Worm (Caenorhabditis elegans) whole organism, early embryonic: Measurements from ENCODE around the gene mat-2.

Experiments used
- B0310.2 ChIP-seq: sonication (generic microtip); optimal IDR thresholded peaks from 2 replicates; lab custom pipeline; 2016; ENCODE audit warnings: mild to moderate bottlenecking, missing genetic modification characterization, missing compliant biosample characterization
- F13C5.2 ChIP-seq: sonication (generic microtip); optimal IDR thresholded peaks from 2 replicates; lab custom pipeline; 2017; ENCODE audit warnings: mild to moderate bottlenecking, missing genetic modification characterization, inconsistent platforms, missing compliant biosample characterization
- aly-1 ChIP-seq: sonication (generic microtip); optimal IDR thresholded peaks from 2 replicates; lab custom pipeline; 2016; ENCODE audit warnings: missing genetic modification characterization, missing compliant biosample characterization
- ama-1 ChIP-seq: fragments of 150-350 bp; optimal IDR thresholded peaks from 2 replicates; lab custom pipeline; 2014
- ceh-13 ChIP-seq: fragments of 200-800 bp; sonication (Bioruptor generic); optimal IDR thresholded peaks from 2 replicates; lab custom pipeline; 2018; ENCODE audit warnings: mild to moderate bottlenecking, missing genetic modification characterization, missing compliant biosample characterization
- ceh-36 ChIP-seq: sonication (generic microtip); optimal IDR thresholded peaks from 2 replicates; lab custom pipeline; 2016; ENCODE audit warnings: missing genetic modification characterization, inconsistent platforms, missing compliant biosample characterization
- ets-7 ChIP-seq: sonication (generic microtip); optimal IDR thresholded peaks from 2 replicates; lab custom pipeline; 2016; ENCODE audit warnings: missing genotype, missing genetic modification characterization, missing compliant biosample characterization
- flt-1 ChIP-seq: fragments of 200-800 bp; sonication (Bioruptor generic); IDR thresholded peaks from 2 replicates; pipeline ENCODE4 v1.3.6; 2022; ENCODE audit warnings: missing genetic modification characterization, missing compliant biosample characterization
- hmbx-1 ChIP-seq: sonication (generic microtip); optimal IDR thresholded peaks from 2 replicates; lab custom pipeline; 2016; ENCODE audit warnings: mild to moderate bottlenecking, missing genetic modification characterization, missing compliant biosample characterization
- hmg-4 ChIP-seq: fragments of 200-800 bp; sonication (Bioruptor generic); optimal IDR thresholded peaks from 2 replicates; lab custom pipeline; 2018; ENCODE audit warnings: mild to moderate bottlenecking, missing genetic modification characterization, missing compliant biosample characterization
- hnd-1 ChIP-seq: sonication (generic microtip); optimal IDR thresholded peaks from 2 replicates; lab custom pipeline; 2016; ENCODE audit warnings: missing genetic modification characterization, missing compliant biosample characterization
- pes-1 ChIP-seq: fragments of 200-800 bp; sonication (Bioruptor generic); IDR thresholded peaks from 2 replicates; pipeline ENCODE4 v1.3.6; 2022; ENCODE audit warnings: missing genetic modification reagents, missing genetic modification characterization, missing compliant biosample characterization
- scrt-1 ChIP-seq: fragments of 200-800 bp; sonication (Bioruptor generic); IDR thresholded peaks from 2 replicates; pipeline ENCODE4 v1.3.6; 2022; ENCODE audit warnings: missing genetic modification characterization, missing compliant biosample characterization
- sea-1 ChIP-seq: fragments of 200-800 bp; sonication (Bioruptor generic); conservative IDR thresholded peaks from 2 replicates; pipeline ENCODE4 v1.3.6; 2022; ENCODE audit warnings: missing genetic modification characterization, missing compliant biosample characterization
- tbx-11 ChIP-seq: fragments of 200-800 bp; sonication (Bioruptor generic); IDR thresholded peaks from 2 replicates; pipeline ENCODE4 v1.3.6; 2022; ENCODE audit warnings: missing genetic modification characterization, missing compliant biosample characterization
- tbx-37 ChIP-seq: fragments of 200-800 bp; sonication (Bioruptor generic); conservative IDR thresholded peaks from 2 replicates; pipeline ENCODE4 v1.3.6; 2022; ENCODE audit warnings: missing genetic modification reagents, missing genetic modification characterization, missing compliant biosample characterization
- tra-4 ChIP-seq: sonication (generic microtip); optimal IDR thresholded peaks from 2 replicates; lab custom pipeline; 2017; ENCODE audit warnings: missing genetic modification characterization, missing compliant biosample characterization

mat-2 gene

ce11 chrII:11153800-11154199 lies 41.3 kb downstream of the mat-2 start:
- TF ChIP-seq hmbx-1, result no peak
- TF ChIP-seq B0310.2 (tag; lab: Kevin White, UChicago), result no peak
- no peak for TF ChIP-seq ama-1

DNA sequence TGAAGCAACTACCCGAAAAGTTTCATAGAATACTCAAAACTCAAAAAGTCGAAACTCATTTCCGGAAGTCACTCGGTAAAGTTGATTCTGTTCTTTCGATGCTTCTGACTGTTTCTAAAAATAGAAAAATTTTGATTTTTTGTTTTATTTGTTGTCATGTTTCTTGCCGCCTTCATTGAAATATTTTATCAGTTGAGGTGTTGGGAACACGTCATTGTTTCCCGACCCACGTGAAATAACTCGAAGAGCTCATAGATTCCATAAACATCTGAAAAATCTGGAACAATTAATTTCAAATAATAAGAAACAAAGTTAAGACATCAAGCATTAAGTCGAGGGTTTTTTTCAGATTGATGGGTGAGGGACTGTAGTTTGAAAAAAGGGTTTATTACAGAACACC lies 42.4 kb downstream of the mat-2 start:
- TF ChIP-seq hmg-4 (GFP tag; lab: Kevin White, UChicago), result no peak
- TF ChIP-seq scrt-1 (GFP tag; lab: Robert Waterston, UW), result no peak
- no peak for TF ChIP-seq tbx-11 (GFP tag; lab: Robert Waterston, UW)
- no peak for TF ChIP-seq tra-4 (tag; lab: Kevin White, UChicago)
- no peak for TF ChIP-seq aly-1 (tag; lab: Kevin White, UChicago)
- no peak for TF ChIP-seq ceh-36 (tag; lab: Kevin White, UChicago)
- TF ChIP-seq ets-7, result no peak
- TF ChIP-seq flt-1 (GFP tag; lab: Robert Waterston, UW), result no peak
- TF ChIP-seq pes-1 (GFP tag; lab: Robert Waterston, UW), result no peak
- TF ChIP-seq ceh-13, result no peak
- TF ChIP-seq sea-1 (GFP tag; lab: Robert Waterston, UW), result no peak
- no peak for TF ChIP-seq hmbx-1
- no peak for TF ChIP-seq ama-1
- TF ChIP-seq tbx-37 (GFP tag; lab: Robert Waterston, UW), result no peak
- TF ChIP-seq F13C5.2 (tag; lab: Kevin White, UChicago), result no peak
- TF ChIP-seq B0310.2 (tag; lab: Kevin White, UChicago), result no peak
- TF ChIP-seq hnd-1 (tag; lab: Kevin White, UChicago), result no peak

- no peak for TF ChIP-seq pes-1 (GFP tag; lab: Robert Waterston, UW)
- no peak for TF ChIP-seq ceh-36 (tag; lab: Kevin White, UChicago)
- TF ChIP-seq tbx-11 (GFP tag; lab: Robert Waterston, UW), result no peak
- no peak for TF ChIP-seq ama-1
- no peak for TF ChIP-seq ets-7
- TF ChIP-seq tra-4 (tag; lab: Kevin White, UChicago), result no peak
Observed at ce11 chrII:11155400-11155799, 42.9 kb downstream of the mat-2 start.

ce11 chrII:11156160-11156559 lies 43.6 kb downstream of the mat-2 start:
- no peak for TF ChIP-seq aly-1 (tag; lab: Kevin White, UChicago)
- no peak for TF ChIP-seq F13C5.2 (tag; lab: Kevin White, UChicago)
- TF ChIP-seq hmbx-1, result no peak
- TF ChIP-seq tra-4 (tag; lab: Kevin White, UChicago), result no peak
- no peak for TF ChIP-seq ceh-13
- no peak for TF ChIP-seq ets-7

- TF ChIP-seq scrt-1 (GFP tag; lab: Robert Waterston, UW) (peak; percentile 70), tbx-37 (GFP tag; lab: Robert Waterston, UW) (peak; percentile 63), ceh-36 (tag; lab: Kevin White, UChicago) (peak; percentile 73), ceh-13 (peak; percentile 4), aly-1 (tag; lab: Kevin White, UChicago) (no peak), hmg-4 (GFP tag; lab: Kevin White, UChicago) (no peak), tbx-11 (GFP tag; lab: Robert Waterston, UW) (0 out of 2 replicates have a peak, but pooled peaks have one; percentile 44), ets-7 (no peak), F13C5.2 (tag; lab: Kevin White, UChicago) (no peak), tra-4 (tag; lab: Kevin White, UChicago) (no peak), hmbx-1 (no peak), pes-1 (GFP tag; lab: Robert Waterston, UW) (peak; percentile 78), sea-1 (GFP tag; lab: Robert Waterston, UW) (peak; percentile 73; the same call in 1 of the 2 replicates), ama-1 (no peak), flt-1 (GFP tag; lab: Robert Waterston, UW) (peak; percentile 62; the same call in 1 of the 2 replicates), B0310.2 (tag; lab: Kevin White, UChicago) (no peak), hnd-1 (tag; lab: Kevin White, UChicago) (peak; percentile 34)
Observed at ce11 chrII:11157660-11158059, 45.1 kb downstream of the mat-2 start.

DNA sequence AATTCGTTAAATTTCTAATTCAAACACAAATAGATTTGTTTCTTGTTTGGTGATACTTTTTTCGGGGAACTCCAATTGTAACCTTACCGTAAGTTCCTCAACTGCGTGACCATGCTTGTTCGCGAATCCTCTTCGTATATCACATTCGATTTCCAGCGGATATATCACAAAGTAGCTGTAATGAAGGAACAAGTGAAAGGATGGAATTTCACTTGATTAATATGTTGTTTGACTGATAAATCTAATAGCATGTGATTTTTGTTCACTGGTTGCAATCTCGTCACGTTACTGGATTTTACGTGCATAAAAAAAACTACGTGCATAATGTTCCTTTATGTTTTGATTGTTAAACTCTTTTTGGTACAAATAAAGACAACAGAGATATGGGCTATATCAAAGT lies 49.2 kb downstream of the mat-2 start:
- TF ChIP-seq F13C5.2 (tag; lab: Kevin White, UChicago) (no peak), ceh-36 (tag; lab: Kevin White, UChicago) (no peak), hnd-1 (tag; lab: Kevin White, UChicago) (no peak), tbx-11 (GFP tag; lab: Robert Waterston, UW) (no peak), tbx-37 (GFP tag; lab: Robert Waterston, UW) (no peak), sea-1 (GFP tag; lab: Robert Waterston, UW) (no peak), ama-1 (no peak)

ce11 chrII:11162390-11162789 lies 49.9 kb downstream of the mat-2 start, which contains the start of gene ptr-13:
ptr-13 (minus strand) TSS chrII:11162481.
- no peak for TF ChIP-seq pes-1 (GFP tag; lab: Robert Waterston, UW)
- TF ChIP-seq hmg-4 (GFP tag; lab: Kevin White, UChicago), result no peak
- TF ChIP-seq B0310.2 (tag; lab: Kevin White, UChicago), result no peak
- TF ChIP-seq hmbx-1, result no peak
- no peak for TF ChIP-seq ceh-13
- TF ChIP-seq tbx-37 (GFP tag; lab: Robert Waterston, UW), result no peak
- no peak for TF ChIP-seq tbx-11 (GFP tag; lab: Robert Waterston, UW)
- no peak for TF ChIP-seq tra-4 (tag; lab: Kevin White, UChicago)
- TF ChIP-seq ama-1, result no peak
- TF ChIP-seq scrt-1 (GFP tag; lab: Robert Waterston, UW), result no peak
- no peak for TF ChIP-seq F13C5.2 (tag; lab: Kevin White, UChicago)
- TF ChIP-seq hnd-1 (tag; lab: Kevin White, UChicago), result no peak
- TF ChIP-seq flt-1 (GFP tag; lab: Robert Waterston, UW), result no peak
- TF ChIP-seq aly-1 (tag; lab: Kevin White, UChicago), result no peak
- no peak for TF ChIP-seq ceh-36 (tag; lab: Kevin White, UChicago)

DNA sequence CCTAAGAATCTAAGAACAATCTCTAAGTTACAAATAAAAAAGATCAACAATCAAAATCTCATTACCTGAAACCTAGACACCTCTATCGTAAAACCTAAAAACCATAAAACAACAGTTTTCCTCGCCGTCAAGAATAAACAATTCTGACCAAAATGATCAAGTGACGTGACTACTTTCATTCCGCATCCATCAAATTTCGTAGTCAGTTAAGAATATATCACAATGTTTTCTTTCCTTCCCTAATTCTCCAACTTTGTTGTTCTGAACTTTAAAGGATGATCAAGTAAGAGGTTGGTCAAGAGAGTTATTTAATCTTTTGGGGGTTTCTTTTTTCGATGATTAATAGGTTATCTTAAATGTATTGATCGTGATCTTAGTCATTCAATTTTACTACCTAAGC lies 50.8 kb downstream of the mat-2 start:
- TF ChIP-seq sea-1 (GFP tag; lab: Robert Waterston, UW) (no peak), hmg-4 (GFP tag; lab: Kevin White, UChicago) (no peak), tbx-11 (GFP tag; lab: Robert Waterston, UW) (no peak), F13C5.2 (tag; lab: Kevin White, UChicago) (no peak), flt-1 (GFP tag; lab: Robert Waterston, UW) (no peak), ama-1 (no peak), pes-1 (GFP tag; lab: Robert Waterston, UW) (no peak), tra-4 (tag; lab: Kevin White, UChicago) (no peak), scrt-1 (GFP tag; lab: Robert Waterston, UW) (no peak), tbx-37 (GFP tag; lab: Robert Waterston, UW) (no peak), B0310.2 (tag; lab: Kevin White, UChicago) (no peak), hmbx-1 (no peak), hnd-1 (tag; lab: Kevin White, UChicago) (no peak), ceh-13 (no peak), aly-1 (tag; lab: Kevin White, UChicago) (no peak), ets-7 (no peak), ceh-36 (tag; lab: Kevin White, UChicago) (no peak)
